Fruit fly (Drosophila melanogaster): ENCODE results near the gene CG14227.

DNA sequence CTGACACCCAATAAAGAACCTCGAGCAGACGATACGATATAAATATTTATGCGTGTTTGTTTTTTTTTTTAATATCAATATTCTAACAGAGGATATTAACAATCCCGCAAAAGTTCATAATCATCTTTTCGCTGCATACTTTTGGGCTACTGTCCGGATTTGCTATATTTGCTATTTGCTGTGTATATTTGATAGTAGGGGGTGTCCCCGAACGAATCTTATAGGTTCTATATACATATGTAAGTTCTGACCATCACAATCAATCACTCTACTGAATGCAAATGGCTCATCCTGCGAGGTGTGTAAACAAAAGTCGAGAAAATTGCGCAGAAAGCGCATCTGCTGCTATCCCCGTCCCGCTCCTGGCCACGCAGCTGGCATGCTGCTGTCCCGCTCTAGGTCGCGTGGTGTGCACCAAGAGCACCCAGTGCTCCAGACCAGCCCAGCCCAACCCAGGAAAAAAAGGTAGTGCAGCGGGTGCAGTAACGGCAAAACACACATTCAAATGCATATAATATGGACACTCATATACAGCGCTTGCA, 48.0 kb downstream of the CG14227 start:
- no peak for TF ChIP-seq Sox15 (GFP tag; optimal IDR thresholded peaks at IDR 0.05)
- TF ChIP-seq OdsH (GFP tag; optimal IDR thresholded peaks at IDR 0.05) = no peak
- TF ChIP-seq Gug (GFP tag; IDR thresholded peaks at IDR 0.05) = no peak
- no peak for TF ChIP-seq CG16779 (tag; optimal IDR thresholded peaks at IDR 0.05)
- TF ChIP-seq Hr38 (GFP tag; optimal IDR thresholded peaks at IDR 0.05) = no peak
- no peak for TF ChIP-seq CG10631 (GFP tag; optimal IDR thresholded peaks at IDR 0.05)
- no peak for TF ChIP-seq dsx (GFP tag; optimal IDR thresholded peaks at IDR 0.05; ENCODE audit: poor library complexity, severe bottlenecking)
- TF ChIP-seq CG11902 (GFP tag; optimal IDR thresholded peaks at IDR 0.05) = no peak
- TF ChIP-seq CG3032 (tag; optimal IDR thresholded peaks at IDR 0.05) = no peak
- no peak for TF ChIP-seq CG8632 (GFP tag; optimal IDR thresholded peaks at IDR 0.05)
- TF ChIP-seq esn (GFP tag; optimal IDR thresholded peaks at IDR 0.05) = no peak
